Fruit fly (Drosophila melanogaster): ENCODE data around the gene tws.
A peak's percentile ranks its signal among the peaks of the same experiment; 100 is the strongest.

DNA sequence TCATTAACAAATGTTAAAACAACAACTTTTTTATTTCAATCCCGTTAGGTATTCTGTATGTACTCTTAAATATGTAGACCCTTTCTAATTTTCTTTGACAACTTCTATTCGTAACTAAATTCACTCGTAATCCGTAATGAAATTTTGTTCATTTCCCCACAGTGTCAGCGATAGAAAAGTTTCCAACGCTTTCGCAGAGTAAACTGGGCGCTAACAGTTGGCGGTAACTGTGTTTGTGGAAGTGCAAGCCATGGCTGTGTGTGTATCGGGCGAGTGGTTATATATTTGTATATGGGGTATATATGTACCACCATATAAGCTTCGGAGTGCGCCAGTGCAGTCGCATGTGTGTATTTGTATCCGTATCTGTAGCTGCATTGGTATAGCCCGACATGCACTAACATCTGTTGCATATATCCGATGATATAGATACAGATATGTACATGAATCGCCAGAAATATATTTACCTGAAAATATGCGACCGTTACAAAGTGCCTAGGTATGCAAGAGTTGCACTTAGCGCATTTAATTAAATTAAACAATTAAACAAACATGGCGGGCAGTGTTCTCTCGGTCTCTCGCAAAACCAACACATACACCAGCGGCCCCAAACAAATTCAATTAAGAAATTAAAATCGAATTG, 58.0 kb downstream of the tws start:
- peak; percentile 13 for TF ChIP-seq Mnt (GFP tag; optimal IDR thresholded peaks at IDR 0.05)
- peak; percentile 47 for TF ChIP-seq CG11617 (GFP tag; optimal IDR thresholded peaks at IDR 0.05)
- no peak for TF ChIP-seq kay (GFP tag; ENCODE audit: borderline replicate concordance)
- TF ChIP-seq CG1620 (GFP tag; optimal IDR thresholded peaks at IDR 0.05) = peak; percentile 15
- TF ChIP-seq bab1 (GFP tag; optimal IDR thresholded peaks at IDR 0.05) = no peak
- peak; percentile 81 for TF ChIP-seq CG5204 (GFP tag; optimal IDR thresholded peaks at IDR 0.05)
- no peak for TF ChIP-seq Crg-1 (GFP tag; optimal IDR thresholded peaks at IDR 0.05)
- TF ChIP-seq cic (GFP tag; optimal IDR thresholded peaks at IDR 0.05) = peak; percentile 59
- TF ChIP-seq Hr96 (GFP tag; optimal IDR thresholded peaks at IDR 0.05) = peak; percentile 82

All from whole organism, adult.